Worm (Caenorhabditis elegans) whole organism, L3 larva: ENCODE data around the gene pod-2.

Experiments
- R02D3.7 ChIP-seq: fragments of 150-350 bp; optimal IDR thresholded peaks from 2 replicates; lab custom pipeline; 2014; ENCODE audit warnings: missing biosample characterization, missing genetic modification characterization
- ama-1 ChIP-seq: fragments of 150-350 bp; optimal IDR thresholded peaks from 2 replicates; lab custom pipeline; 2018

ce11 chrII:1091706-1092105, 44.9 kb upstream of the pod-2 start, which contains the start of gene snf-3:
- TF ChIP-seq R02D3.7 (tag; lab: Kevin White, UChicago) (no peak), ama-1 (lab: Kevin White, UChicago) (no peak)
